Worm (Caenorhabditis elegans): ENCODE data around the gene C28G1.2.
A peak's percentile ranks its signal among the peaks of the same experiment; 100 is the strongest.

DNA sequence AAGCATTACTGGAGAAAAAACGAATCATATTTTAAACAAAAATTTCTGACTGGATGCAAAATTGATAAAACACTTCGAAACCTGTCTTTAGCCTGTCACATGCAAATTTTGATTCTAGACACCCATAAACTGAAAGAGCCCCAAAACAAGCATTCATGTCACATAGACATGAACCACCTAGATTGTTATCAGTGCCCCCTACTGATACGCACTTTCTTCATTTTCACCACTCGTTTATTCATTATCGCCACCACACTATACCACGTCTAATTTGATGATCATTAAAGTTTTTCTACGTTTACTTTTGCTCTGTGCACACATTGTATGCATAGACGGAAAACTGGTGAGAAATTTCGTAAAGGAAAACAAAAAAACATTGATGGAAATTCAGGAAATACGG is 23.9 kb upstream of the C28G1.2 start, which contains the start of gene cnnm-2:
- TF ChIP-seq pqm-1 (tag; optimal IDR thresholded peaks at IDR 0.05) (peak; percentile 63), aly-2 (tag; optimal IDR thresholded peaks at IDR 0.05) (no peak), tbx-2 (tag; optimal IDR thresholded peaks at IDR 0.05) (no peak), nfya-1 (tag; optimal IDR thresholded peaks at IDR 0.05; ENCODE audit: insufficient read depth) (no peak), unc-62 (GFP tag; optimal IDR thresholded peaks at IDR 0.05) (no peak), nhr-25 (tag; optimal IDR thresholded peaks at IDR 0.05) (no peak), nhr-76 (tag; optimal IDR thresholded peaks at IDR 0.05) (no peak), mdl-1 (tag; optimal IDR thresholded peaks at IDR 0.05) (no peak), snpc-4 (tag; optimal IDR thresholded peaks at IDR 0.05) (no peak)
